Worm (Caenorhabditis elegans) whole organism, L3 larva: Measurements from ENCODE around the gene gcy-31.

Source experiments
- fkh-10 ChIP-seq: sonication (generic microtip); optimal IDR thresholded peaks from 2 replicates; lab custom pipeline; 2017; ENCODE audit warnings: missing biosample characterization, missing genetic modification reagents, missing genetic modification characterization
- fos-1 ChIP-seq: fragments of 150-350 bp; optimal IDR thresholded peaks from 2 replicates; lab custom pipeline; 2014; ENCODE audit warnings: missing biosample characterization, missing genetic modification characterization
- hmg-11 ChIP-seq: sonication (generic microtip); optimal IDR thresholded peaks from 2 replicates; lab custom pipeline; 2016; ENCODE audit warnings: missing genetic modification characterization, missing compliant biosample characterization
- jun-1 ChIP-seq: fragments of 150-350 bp; optimal IDR thresholded peaks from 2 replicates; lab custom pipeline; 2014; ENCODE audit warnings: missing biosample characterization, missing genetic modification reagents, missing genetic modification characterization
- lin-39 ChIP-seq: fragments of 150-350 bp; optimal IDR thresholded peaks from 2 replicates; lab custom pipeline; 2018; ENCODE audit warnings: missing biosample characterization, missing genetic modification reagents, missing genetic modification characterization
- mdl-1 ChIP-seq: fragments of 150-350 bp; optimal IDR thresholded peaks from 2 replicates; lab custom pipeline; 2014; ENCODE audit warnings: missing biosample characterization, missing genetic modification characterization
- nhr-67 ChIP-seq: fragments of 150-350 bp; optimal IDR thresholded peaks from 2 replicates; lab custom pipeline; 2014; ENCODE audit warnings: missing biosample characterization, missing genetic modification characterization
- nhr-77 ChIP-seq: fragments of 150-350 bp; optimal IDR thresholded peaks from 2 replicates; lab custom pipeline; 2014; ENCODE audit warnings: missing biosample characterization, missing genetic modification characterization
- pha-4 ChIP-seq: fragments of 150-350 bp; optimal IDR thresholded peaks from 2 replicates; lab custom pipeline; 2014; ENCODE audit warnings: missing biosample characterization, missing genetic modification reagents, missing genetic modification characterization
- pqm-1 ChIP-seq: fragments of 150-350 bp; optimal IDR thresholded peaks from 2 replicates; lab custom pipeline; 2017; ENCODE audit warnings: missing biosample characterization, missing genetic modification characterization, inconsistent platforms
- snpc-4 ChIP-seq: fragments of 150-350 bp; optimal IDR thresholded peaks from 2 replicates; lab custom pipeline; 2014; ENCODE audit warnings: missing biosample characterization, missing genetic modification characterization
- unc-39 ChIP-seq: sonication (generic microtip); optimal IDR thresholded peaks from 4 replicates; lab custom pipeline; 2017; ENCODE audit warnings: missing biosample characterization, missing genetic modification characterization
- unc-62 ChIP-seq: fragments of 150-350 bp; sonication (generic microtip); optimal IDR thresholded peaks from 4 replicates; lab custom pipeline; 2014; ENCODE audit warnings: missing biosample characterization, missing genetic modification reagents, missing genetic modification characterization
- ztf-11 ChIP-seq: fragments of 150-350 bp; optimal IDR thresholded peaks from 2 replicates; lab custom pipeline; 2014; ENCODE audit warnings: missing biosample characterization, missing genetic modification characterization

ce11 chrX:2439309-2439708, 12.0 kb upstream of the gcy-31 start:
- TF ChIP-seq unc-62 (GFP tag; lab: Kevin White, UChicago), result no peak
- TF ChIP-seq ztf-11 (tag; lab: Kevin White, UChicago), result no peak
- TF ChIP-seq snpc-4 (tag; lab: Kevin White, UChicago), result no peak
- TF ChIP-seq lin-39 (tag; lab: Kevin White, UChicago), result no peak
- TF ChIP-seq pqm-1 (tag; lab: Kevin White, UChicago), result no peak
- no peak for TF ChIP-seq nhr-67 (tag; lab: Kevin White, UChicago)
- TF ChIP-seq jun-1 (tag; lab: Kevin White, UChicago), result no peak
- TF ChIP-seq fos-1 (tag; lab: Kevin White, UChicago), result no peak
- no peak for TF ChIP-seq nhr-77 (tag; lab: Kevin White, UChicago)
- no peak for TF ChIP-seq pha-4 (tag; lab: Kevin White, UChicago)
- TF ChIP-seq mdl-1 (tag; lab: Kevin White, UChicago), result no peak
- TF ChIP-seq hmg-11 (tag; lab: Kevin White, UChicago), result no peak
- no peak for TF ChIP-seq fkh-10 (GFP tag; lab: Kevin White, UChicago)
- TF ChIP-seq unc-39, result no peak
